Worm (Caenorhabditis elegans) whole organism, L4/young adult: Measurements from ENCODE around the gene sto-4.

Source experiments
- W03F9.2 ChIP-seq: fragments of 150-350 bp; optimal IDR thresholded peaks from 2 replicates; lab custom pipeline; 2014; ENCODE audit warnings: missing biosample characterization, missing genetic modification characterization
- dao-5 ChIP-seq: sonication (generic microtip); optimal IDR thresholded peaks from 2 replicates; lab custom pipeline; 2016; ENCODE audit warnings: missing genotype, missing genetic modification characterization, moderate library complexity, missing compliant biosample characterization
- him-1 ChIP-seq: sonication (generic microtip); optimal IDR thresholded peaks from 2 replicates; lab custom pipeline; 2016; ENCODE audit warnings: missing genotype, missing genetic modification reagents, missing genetic modification characterization, missing compliant biosample characterization

ce11 chrX:11606815-11607499 lies 37.0 kb upstream of the sto-4 start:
- TF ChIP-seq him-1 (tag; lab: Kevin White, UChicago) (no peak), W03F9.2 (no peak), dao-5 (tag; lab: Kevin White, UChicago) (no peak)
